Worm (Caenorhabditis elegans): Measurements from ENCODE around the gene zmp-6.

DNA sequence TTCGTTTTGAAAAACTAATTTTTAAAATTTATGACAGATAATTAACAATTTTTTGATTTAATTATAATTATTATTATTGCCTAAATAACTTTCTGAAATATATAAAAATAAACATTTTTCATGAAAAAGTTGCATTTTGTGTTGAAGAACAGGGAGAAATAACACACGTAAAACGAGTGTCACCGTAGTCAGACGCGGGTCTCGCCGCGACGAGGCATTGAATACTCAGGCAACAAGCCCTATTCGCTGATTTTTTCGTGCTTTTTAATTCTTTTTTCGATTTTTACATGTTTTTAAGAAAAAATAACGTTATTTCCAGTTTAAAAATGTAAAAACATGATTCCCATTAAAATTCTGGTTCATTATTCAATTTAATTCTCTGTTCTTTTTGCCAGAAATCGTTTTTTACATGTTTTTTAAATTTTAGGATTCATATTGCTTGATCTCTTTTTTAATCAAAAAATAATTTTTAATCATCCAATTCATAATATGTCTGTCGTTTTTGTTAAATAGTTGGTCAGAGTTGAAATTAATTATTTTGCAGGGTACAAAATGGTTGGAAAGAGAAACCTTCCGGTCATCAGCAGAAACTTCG, 39.6 kb downstream of the zmp-6 start, which contains the start of gene rpl-6:
- TF ChIP-seq ama-1 (optimal IDR thresholded peaks at IDR 0.05) (no peak), ceh-13 (GFP tag; optimal IDR thresholded peaks at IDR 0.05) (no peak), flt-1 (GFP tag; IDR thresholded peaks at IDR 0.05) (no peak)
